In the genomic region with DNA sequence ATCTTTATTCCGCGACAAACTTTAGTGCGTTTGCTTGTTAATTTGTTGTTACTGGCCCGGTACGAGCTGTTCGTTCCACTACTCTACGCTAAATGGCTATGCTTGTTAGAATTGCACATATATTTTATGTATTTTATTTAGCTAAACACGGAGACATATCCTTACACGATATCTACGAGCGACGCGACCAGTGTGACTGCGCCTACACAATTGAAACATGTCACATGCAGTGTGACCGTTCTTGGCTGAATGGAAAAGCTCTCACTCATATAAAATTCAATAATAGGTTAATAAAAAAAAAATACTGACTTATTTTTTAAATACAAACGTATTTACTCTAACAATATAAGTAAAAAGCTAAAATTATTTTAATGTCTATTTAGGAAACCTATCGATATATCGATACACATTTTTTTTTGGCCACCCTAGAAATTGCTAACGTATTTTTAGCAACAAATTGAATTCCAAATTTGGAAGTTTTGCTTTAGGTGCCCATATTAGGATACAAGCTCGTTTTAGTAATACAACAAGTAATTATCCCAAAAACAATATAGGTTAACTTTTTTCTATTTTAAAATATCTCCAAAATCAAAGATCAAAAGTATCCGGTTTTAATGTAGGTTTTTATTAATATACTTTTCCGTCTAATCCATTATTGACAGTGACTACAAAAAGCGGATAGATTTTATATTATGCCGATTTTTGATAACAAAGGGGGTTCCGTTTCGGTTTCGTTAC, we compare ENCODE assay signal across 1 fruit fly cellular context.
A peak's percentile ranks its signal among the peaks of the same experiment; 100 is the strongest.
TF ChIP-seq lines count a peak whose summit lies in the region.

A gene (minus strand): TSS at position 215 of the 738 bp plus-strand sequence.

TF ChIP-seq in whole organism, embryonic, 481 proteins besides CTCF, POLR2A, EP300 and RAD21 (continued from another document):
- TF ChIP-seq CG12299 (tag; optimal IDR thresholded peaks at IDR 0.05; lab: Kevin White, UChicago) (peak; percentile 10), ap (GFP tag; IDR thresholded peaks at IDR 0.05; lab: Robert Waterston, UW) (no peak), Hsf (GFP tag; optimal IDR thresholded peaks at IDR 0.05; lab: Kevin White, UChicago) (peak; percentile 28), fd96Cb (tag; optimal IDR thresholded peaks at IDR 0.05; lab: Kevin White, UChicago) (no peak), grn (GFP tag; optimal IDR thresholded peaks at IDR 0.05; lab: Kevin White, UChicago) (peak; percentile 26), chinmo (GFP tag; IDR thresholded peaks at IDR 0.05; lab: Robert Waterston, UW; ENCODE audit: partially characterized antibody) (peak; percentile 57; the same call in 1 of the 4 replicates), z (GFP tag; IDR thresholded peaks at IDR 0.05; lab: Robert Waterston, UW) (no peak), CG15479 (GFP tag; optimal IDR thresholded peaks at IDR 0.05; lab: Kevin White, UChicago) (no peak), CG4730 (GFP tag; IDR thresholded peaks at IDR 0.05; lab: Robert Waterston, UW) (no peak), Lim3 (GFP tag; IDR thresholded peaks at IDR 0.05; lab: Robert Waterston, UW) (no peak), Doc3 (GFP tag; IDR thresholded peaks at IDR 0.05; lab: Robert Waterston, UW; ENCODE audit: partially characterized antibody) (peak; percentile 84), CG8478 (optimal IDR thresholded peaks at IDR 0.05; lab: Kevin White, UChicago) (no peak), Hand (GFP tag; optimal IDR thresholded peaks at IDR 0.05; lab: Kevin White, UChicago) (no peak), Bteb2 (GFP tag; optimal IDR thresholded peaks at IDR 0.05; lab: Kevin White, UChicago) (no peak), CG18011 (GFP tag; optimal IDR thresholded peaks at IDR 0.05; lab: Kevin White, UChicago) (peak; percentile 13), tll (GFP tag; optimal IDR thresholded peaks at IDR 0.05; lab: Kevin White, UChicago) (no peak), gro (GFP tag; optimal IDR thresholded peaks at IDR 0.05; lab: Kevin White, UChicago) (no peak), CG2129 (GFP tag; IDR thresholded peaks at IDR 0.05; lab: Robert Waterston, UW; ENCODE audit: partially characterized antibody) (peak; percentile 62; the same call in 1 of the 2 replicates), ttk (GFP tag; IDR thresholded peaks at IDR 0.05; lab: Robert Waterston, UW) (no peak), exex (tag; optimal IDR thresholded peaks at IDR 0.05; lab: Kevin White, UChicago) (peak; percentile 1), CG2199 (GFP tag; IDR thresholded peaks at IDR 0.05; lab: Robert Waterston, UW) (no peak), CG5953 (GFP tag; IDR thresholded peaks at IDR 0.05; lab: Robert Waterston, UW) (0 out of 2 replicates have a peak, but pooled peaks have one; percentile 41), CG8944 (GFP tag; optimal IDR thresholded peaks at IDR 0.05; lab: Kevin White, UChicago) (no peak), NfI (GFP tag; optimal IDR thresholded peaks at IDR 0.05; lab: Kevin White, UChicago) (peak; percentile 23), toy (GFP tag; IDR thresholded peaks at IDR 0.05; lab: Robert Waterston, UW) (no peak), CG10431 (GFP tag; optimal IDR thresholded peaks at IDR 0.05; lab: Kevin White, UChicago) (no peak), CG17912 (GFP tag; optimal IDR thresholded peaks at IDR 0.05; lab: Kevin White, UChicago) (peak; percentile 34), dmrt11E (tag; optimal IDR thresholded peaks at IDR 0.05; lab: Kevin White, UChicago) (peak; percentile 43), HmgZ (tag; optimal IDR thresholded peaks at IDR 0.05; lab: Kevin White, UChicago) (peak; percentile 63), CG12219 (GFP tag; optimal IDR thresholded peaks at IDR 0.05; lab: Kevin White, UChicago) (no peak), D19B (GFP tag; optimal IDR thresholded peaks at IDR 0.05; lab: Kevin White, UChicago) (no peak), caup (GFP tag; optimal IDR thresholded peaks at IDR 0.05; lab: Kevin White, UChicago; ENCODE audit: severe bottlenecking) (peak; percentile 33), Taf1 (GFP tag; IDR thresholded peaks at IDR 0.05; lab: Robert Waterston, UW) (no peak), Oaz (GFP tag; IDR thresholded peaks at IDR 0.05; lab: Robert Waterston, UW) (no peak), shn (GFP tag; optimal IDR thresholded peaks at IDR 0.05; lab: Kevin White, UChicago) (no peak), Antp (GFP tag; optimal IDR thresholded peaks at IDR 0.05; lab: Kevin White, UChicago) (no peak), eyg (GFP tag; optimal IDR thresholded peaks at IDR 0.05; lab: Kevin White, UChicago) (no peak), Nf-YB (GFP tag; optimal IDR thresholded peaks at IDR 0.05; lab: Kevin White, UChicago) (peak; percentile 23), CG15514 (GFP tag; optimal IDR thresholded peaks at IDR 0.05; lab: Kevin White, UChicago) (peak; percentile 67), CG18262 (tag; optimal IDR thresholded peaks at IDR 0.05; lab: Kevin White, UChicago) (no peak), CG13296 (GFP tag; optimal IDR thresholded peaks at IDR 0.05; lab: Kevin White, UChicago) (no peak), Hmr (GFP tag; optimal IDR thresholded peaks at IDR 0.05; lab: Kevin White, UChicago) (peak; percentile 42), hb (GFP tag; IDR thresholded peaks at IDR 0.05; lab: Robert Waterston, UW; ENCODE audit: partially characterized antibody) (peak; percentile 24; the same call in 1 of the 3 replicates), CG6683 (GFP tag; optimal IDR thresholded peaks at IDR 0.05; lab: Kevin White, UChicago) (no peak), CG9727 (GFP tag; optimal IDR thresholded peaks at IDR 0.05; lab: Kevin White, UChicago) (no peak), her (GFP tag; optimal IDR thresholded peaks at IDR 0.05; lab: Kevin White, UChicago) (no peak), cato (GFP tag; optimal IDR thresholded peaks at IDR 0.05; lab: Kevin White, UChicago; ENCODE audit: borderline replicate concordance) (no peak), CG14710 (tag; optimal IDR thresholded peaks at IDR 0.05; lab: Kevin White, UChicago) (peak; percentile 80), Max (GFP tag; optimal IDR thresholded peaks at IDR 0.05; lab: Kevin White, UChicago) (peak; percentile 38), eve (GFP tag; optimal IDR thresholded peaks at IDR 0.05; lab: Kevin White, UChicago) (peak in 1 of 2 experiments; percentile 53), D (optimal IDR thresholded peaks at IDR 0.05; lab: Kevin White, UChicago) (no peak), D (GFP tag; optimal IDR thresholded peaks at IDR 0.05; lab: Kevin White, UChicago) (no peak), tx (GFP tag; optimal IDR thresholded peaks at IDR 0.05; lab: Kevin White, UChicago) (no peak), CG6854 (GFP tag; optimal IDR thresholded peaks at IDR 0.05; lab: Kevin White, UChicago) (no peak), CG4617 (GFP tag; optimal IDR thresholded peaks at IDR 0.05; lab: Kevin White, UChicago; ENCODE audit: borderline replicate concordance) (peak; percentile 56), CG10543 (GFP tag; optimal IDR thresholded peaks at IDR 0.05; lab: Kevin White, UChicago) (peak; percentile 33)
